Worm (Caenorhabditis elegans): ENCODE measurements around the gene K11D12.11.

K11D12.11 gene

DNA sequence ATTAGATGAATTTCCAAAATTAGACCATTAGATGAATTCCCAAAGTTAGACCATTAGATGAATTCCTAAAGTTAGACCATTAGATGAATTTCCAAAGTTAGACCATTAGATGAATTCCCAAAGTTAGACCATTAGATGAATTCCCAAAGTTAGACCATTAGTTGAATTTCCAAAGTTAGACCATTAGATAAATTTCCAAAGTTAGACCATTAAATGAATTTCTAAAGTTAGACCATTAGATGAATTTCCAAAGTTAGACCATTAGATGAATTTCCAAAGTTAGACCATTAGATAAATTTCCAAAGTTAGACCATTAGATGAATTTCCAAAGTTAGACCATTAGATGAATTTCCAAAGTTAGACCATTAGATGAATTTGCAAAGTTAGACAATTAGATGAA lies 35.9 kb upstream of the K11D12.11 start:
- TF ChIP-seq egrh-3 (GFP tag; IDR thresholded peaks at IDR 0.05) = peak; percentile 83

DNA sequence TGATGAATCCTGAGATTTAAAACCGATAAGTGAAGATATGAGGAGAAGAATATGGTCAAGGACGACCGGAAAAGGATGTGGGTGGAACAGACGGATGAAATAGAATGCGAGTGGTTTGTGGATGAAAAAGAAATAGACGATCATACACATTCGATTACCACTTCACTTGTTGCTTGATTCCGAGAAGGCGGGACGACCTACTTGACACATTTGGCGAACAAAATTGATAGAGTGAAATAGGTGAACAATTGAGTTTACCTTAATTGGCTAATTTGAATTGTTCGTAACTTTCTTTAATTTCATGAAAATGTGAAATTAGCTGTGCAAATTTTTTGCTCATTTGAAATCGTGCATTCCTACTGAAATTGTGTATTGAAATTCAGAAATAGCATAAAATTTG lies 32.7 kb upstream of the K11D12.11 start, which contains the start of gene Y58A7A.2:
TSS of gene Y58A7A.2 (minus strand) at position 101 of the 400 bp plus-strand sequence.
- TF ChIP-seq ceh-27 (GFP tag; optimal IDR thresholded peaks at IDR 0.05) = no peak
- no peak for TF ChIP-seq nfya-1 (tag; optimal IDR thresholded peaks at IDR 0.05; ENCODE audit: borderline replicate concordance, insufficient read depth)
- TF ChIP-seq mcd-1 (GFP tag; IDR thresholded peaks at IDR 0.05) = no peak
- TF ChIP-seq nfyb-1 (GFP tag; IDR thresholded peaks at IDR 0.05) = no peak
- no peak for TF ChIP-seq lsl-1 (GFP tag; optimal IDR thresholded peaks at IDR 0.05)
- no peak for TF ChIP-seq fkh-3 (tag; optimal IDR thresholded peaks at IDR 0.05)
- TF ChIP-seq atf-7 (tag; optimal IDR thresholded peaks at IDR 0.05) = no peak
- no peak for TF ChIP-seq C17E4.6 (GFP tag; IDR thresholded peaks at IDR 0.05)
- no peak for TF ChIP-seq ama-1 (optimal IDR thresholded peaks at IDR 0.05)
- TF ChIP-seq ama-1 (GFP tag; optimal IDR thresholded peaks at IDR 0.05) = no peak
- no peak for TF ChIP-seq tbx-9 (tag; optimal IDR thresholded peaks at IDR 0.05; ENCODE audit: borderline replicate concordance)
- no peak for TF ChIP-seq lir-1 (GFP tag; conservative IDR thresholded peaks at IDR 0.05)
- no peak for TF ChIP-seq sea-2 (GFP tag; IDR thresholded peaks at IDR 0.05)
- TF ChIP-seq mes-4 (tag; optimal IDR thresholded peaks at IDR 0.05) = no peak

DNA sequence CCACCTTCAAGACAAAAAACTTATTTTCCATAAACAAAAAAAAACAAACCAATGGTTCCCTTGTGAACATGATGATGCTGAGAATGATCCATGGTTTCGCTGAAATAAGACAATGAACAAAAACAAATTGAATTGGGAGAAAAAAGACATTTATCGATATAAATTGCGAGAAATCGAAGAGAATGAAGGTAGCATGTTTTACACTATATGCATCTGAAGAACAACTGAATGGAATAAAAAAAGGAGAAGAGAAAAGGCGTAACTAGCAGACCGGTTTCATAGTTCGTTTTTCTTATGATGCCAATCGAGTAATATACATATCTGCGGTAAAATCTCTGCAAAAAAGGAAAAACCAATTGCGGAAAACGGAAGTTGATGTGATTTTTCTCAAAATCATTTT lies 30.0 kb upstream of the K11D12.11 start, which contains the start of gene Y58A7A.1:
TSS of gene Y58A7A.1 (minus strand) at position 101 of the 400 bp plus-strand sequence.
- TF ChIP-seq bed-2 (GFP tag; IDR thresholded peaks at IDR 0.05) (no peak), pbrm-1 (GFP tag; IDR thresholded peaks at IDR 0.05) (no peak), snpc-3.4 (tag; optimal IDR thresholded peaks at IDR 0.05) (no peak), lin-40 (tag; optimal IDR thresholded peaks at IDR 0.05) (no peak), ztf-25 (GFP tag; IDR thresholded peaks at IDR 0.05) (no peak), sptf-2 (GFP tag; optimal IDR thresholded peaks at IDR 0.05) (no peak), hsf-1 (GFP tag; IDR thresholded peaks at IDR 0.05) (no peak), chd-7 (tag; optimal IDR thresholded peaks at IDR 0.05) (no peak), Y95B8A.8 (GFP tag; IDR thresholded peaks at IDR 0.05) (no peak), Y67H2A.10 (GFP tag; conservative IDR thresholded peaks at IDR 0.05) (no peak), mel-28 (tag; optimal IDR thresholded peaks at IDR 0.05; ENCODE audit: borderline replicate concordance) (no peak), unc-130 (GFP tag; optimal IDR thresholded peaks at IDR 0.05) (no peak), F33H1.4 (GFP tag; IDR thresholded peaks at IDR 0.05) (no peak), B0019.2 (GFP tag; conservative IDR thresholded peaks at IDR 0.05) (no peak), lir-1 (GFP tag; conservative IDR thresholded peaks at IDR 0.05) (no peak), ceh-58 (GFP tag; IDR thresholded peaks at IDR 0.05) (no peak), let-526 (GFP tag; IDR thresholded peaks at IDR 0.05) (no peak), fkh-3 (tag; optimal IDR thresholded peaks at IDR 0.05) (no peak), nfya-2 (GFP tag; IDR thresholded peaks at IDR 0.05) (no peak), cebp-2 (GFP tag; IDR thresholded peaks at IDR 0.05) (no peak)

DNA sequence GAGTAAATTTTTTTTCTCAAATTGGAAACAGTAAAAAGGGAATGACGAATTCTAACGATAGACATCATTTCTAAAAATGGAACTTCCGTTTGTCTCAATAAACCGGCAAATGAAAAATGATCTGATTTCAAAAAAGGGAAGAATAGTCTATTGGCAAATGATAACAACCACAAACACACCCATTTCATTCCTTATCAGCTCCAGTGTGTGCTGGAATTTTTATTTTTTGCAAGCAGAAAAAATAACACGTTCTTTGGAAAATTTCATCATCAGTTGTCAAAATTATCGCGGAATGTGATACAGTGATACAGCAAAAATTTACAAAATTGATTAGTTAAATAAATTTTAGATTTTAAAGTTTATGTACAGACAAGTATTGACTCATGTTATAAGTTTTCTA lies 28.0 kb upstream of the K11D12.11 start:
- TF ChIP-seq nhr-80 (tag; optimal IDR thresholded peaks at IDR 0.05) = peak; percentile 87
- TF ChIP-seq unc-62 (GFP tag; optimal IDR thresholded peaks at IDR 0.05) = peak; percentile 67
- no peak for TF ChIP-seq ztf-28 (GFP tag; IDR thresholded peaks at IDR 0.05)
- TF ChIP-seq cebp-1 (GFP tag; IDR thresholded peaks at IDR 0.05) = peak; percentile 48; the same call in 1 of the 2 replicates
- peak; percentile 74 for TF ChIP-seq cebp-1 (tag; optimal IDR thresholded peaks at IDR 0.05)
- TF ChIP-seq Y56A3A.18 (GFP tag; IDR thresholded peaks at IDR 0.05) = no peak

Data from whole organism, young adult.